Fruit fly (Drosophila melanogaster): ENCODE measurements around the gene Teh4.

The Teh4 gene

dm6 chr3L:4225647-4226470 lies 47.8 kb upstream of the Teh4 start:
- TF ChIP-seq Rel (GFP tag; optimal IDR thresholded peaks at IDR 0.05) = no peak
- TF ChIP-seq Rel (tag; optimal IDR thresholded peaks at IDR 0.05) = peak; percentile 46
- no peak for TF ChIP-seq psq (GFP tag; optimal IDR thresholded peaks at IDR 0.05)
- no peak for TF ChIP-seq Hr78 (GFP tag; optimal IDR thresholded peaks at IDR 0.05)
- TF ChIP-seq GATAd (GFP tag; optimal IDR thresholded peaks at IDR 0.05) = no peak
- no peak for TF ChIP-seq Hr83 (GFP tag; optimal IDR thresholded peaks at IDR 0.05; ENCODE audit: poor library complexity, severe bottlenecking)
- no peak for TF ChIP-seq CrebA (GFP tag; optimal IDR thresholded peaks at IDR 0.05; ENCODE audit: borderline replicate concordance)
- peak; percentile 6 for TF ChIP-seq Hnf4 (GFP tag; optimal IDR thresholded peaks at IDR 0.05)

dm6 chr3L:4221792-4222191 lies 43.7 kb upstream of the Teh4 start:
- no peak for TF ChIP-seq sv (GFP tag; optimal IDR thresholded peaks at IDR 0.05)
- no peak for TF ChIP-seq rgr (GFP tag; optimal IDR thresholded peaks at IDR 0.05)
- no peak for TF ChIP-seq tai (GFP tag; optimal IDR thresholded peaks at IDR 0.05)

- TF ChIP-seq dmrt93B (GFP tag; optimal IDR thresholded peaks at IDR 0.05) = no peak
- TF ChIP-seq Rel (GFP tag; optimal IDR thresholded peaks at IDR 0.05) = no peak
- TF ChIP-seq Rel (tag; optimal IDR thresholded peaks at IDR 0.05) = peak; percentile 44
Measured at dm6 chr3L:4221226-4221770, 43.2 kb upstream of the Teh4 start.

- TF ChIP-seq usp (GFP tag; optimal IDR thresholded peaks at IDR 0.05) (no peak), tai (GFP tag; optimal IDR thresholded peaks at IDR 0.05) (no peak), jim (GFP tag; optimal IDR thresholded peaks at IDR 0.05) (no peak), dmrt93B (GFP tag; optimal IDR thresholded peaks at IDR 0.05) (no peak), Vsx2 (GFP tag; optimal IDR thresholded peaks at IDR 0.05; ENCODE audit: partially characterized antibody) (no peak), CG32264 (GFP tag; optimal IDR thresholded peaks at IDR 0.05) (no peak), brk (GFP tag; optimal IDR thresholded peaks at IDR 0.05) (no peak), Jra (GFP tag; optimal IDR thresholded peaks at IDR 0.05) (no peak), Abd-B (GFP tag; optimal IDR thresholded peaks at IDR 0.05) (no peak), Rel (GFP tag; optimal IDR thresholded peaks at IDR 0.05) (no peak), Rel (tag; optimal IDR thresholded peaks at IDR 0.05) (no peak), br (GFP tag; optimal IDR thresholded peaks at IDR 0.05) (peak; percentile 7), woc (GFP tag; optimal IDR thresholded peaks at IDR 0.05) (no peak), h (GFP tag; optimal IDR thresholded peaks at IDR 0.05) (peak; percentile 4), fru (GFP tag; optimal IDR thresholded peaks at IDR 0.05) (peak; percentile 58), Hr83 (GFP tag; optimal IDR thresholded peaks at IDR 0.05; ENCODE audit: poor library complexity, severe bottlenecking) (peak; percentile 41), HLH106 (tag; optimal IDR thresholded peaks at IDR 0.05) (no peak), OdsH (GFP tag; optimal IDR thresholded peaks at IDR 0.05) (peak; percentile 34), Myc (optimal IDR thresholded peaks at IDR 0.05) (no peak), psq (GFP tag; optimal IDR thresholded peaks at IDR 0.05) (peak; percentile 4), N (GFP tag; optimal IDR thresholded peaks at IDR 0.05) (no peak), foxo (GFP tag; optimal IDR thresholded peaks at IDR 0.05) (peak in 1 of 2 experiments; percentile 22), Dfd (GFP tag; optimal IDR thresholded peaks at IDR 0.05) (no peak), GATAd (GFP tag; optimal IDR thresholded peaks at IDR 0.05) (no peak), Hnf4 (GFP tag; optimal IDR thresholded peaks at IDR 0.05) (peak; percentile 40), dl (GFP tag; optimal IDR thresholded peaks at IDR 0.05; ENCODE audit: insufficient read depth in 1 of 2, partially characterized antibody in 2 of 2) (no peak), Hr78 (GFP tag; optimal IDR thresholded peaks at IDR 0.05) (no peak), Sp1 (GFP tag; optimal IDR thresholded peaks at IDR 0.05) (no peak), dsf (GFP tag; optimal IDR thresholded peaks at IDR 0.05; ENCODE audit: borderline replicate concordance) (no peak), Dif (GFP tag; optimal IDR thresholded peaks at IDR 0.05; ENCODE audit: partially characterized antibody) (no peak), ey (GFP tag; optimal IDR thresholded peaks at IDR 0.05) (no peak), Mio (GFP tag; optimal IDR thresholded peaks at IDR 0.05) (no peak), sv (GFP tag; optimal IDR thresholded peaks at IDR 0.05) (no peak), rgr (GFP tag; optimal IDR thresholded peaks at IDR 0.05) (peak; percentile 56), CG9705 (GFP tag; optimal IDR thresholded peaks at IDR 0.05) (no peak), pan (optimal IDR thresholded peaks at IDR 0.05) (no peak), sage (GFP tag; optimal IDR thresholded peaks at IDR 0.05) (no peak), CrebA (GFP tag; optimal IDR thresholded peaks at IDR 0.05; ENCODE audit: borderline replicate concordance) (no peak), lola (GFP tag; optimal IDR thresholded peaks at IDR 0.05) (no peak)
Measured at dm6 chr3L:4220679-4221078, 42.6 kb upstream of the Teh4 start.

Data from whole organism, wandering third instar larva.